Worm (Caenorhabditis elegans): ENCODE results near the gene F32B6.4.
A peak's percentile ranks its signal among the peaks of the same experiment; 100 is the strongest.

The F32B6.4 gene

ce11 chrIV:9920426-9920825, 28.6 kb upstream of the F32B6.4 start:
- no peak for TF ChIP-seq nhr-67 (tag; optimal IDR thresholded peaks at IDR 0.05)
- no peak for TF ChIP-seq mml-1 (tag; optimal IDR thresholded peaks at IDR 0.05)
- no peak for TF ChIP-seq tbx-2 (tag; optimal IDR thresholded peaks at IDR 0.05)
- TF ChIP-seq eor-1 (tag; optimal IDR thresholded peaks at IDR 0.05), result no peak
- no peak for TF ChIP-seq nhr-11 (tag; optimal IDR thresholded peaks at IDR 0.05)
- no peak for TF ChIP-seq lsy-12 (tag; optimal IDR thresholded peaks at IDR 0.05)
- no peak for TF ChIP-seq mdl-1 (tag; optimal IDR thresholded peaks at IDR 0.05)
- no peak for TF ChIP-seq nhr-25 (tag; optimal IDR thresholded peaks at IDR 0.05)
- no peak for TF ChIP-seq pha-4 (tag; optimal IDR thresholded peaks at IDR 0.05)
- no peak for TF ChIP-seq unc-62 (GFP tag; optimal IDR thresholded peaks at IDR 0.05)
- no peak for TF ChIP-seq nfya-1 (tag; optimal IDR thresholded peaks at IDR 0.05; ENCODE audit: insufficient read depth)
- no peak for TF ChIP-seq nhr-23 (tag; optimal IDR thresholded peaks at IDR 0.05)
- no peak for TF ChIP-seq nhr-77 (tag; optimal IDR thresholded peaks at IDR 0.05)
- TF ChIP-seq egl-27 (tag; optimal IDR thresholded peaks at IDR 0.05), result no peak
- TF ChIP-seq nhr-76 (tag; optimal IDR thresholded peaks at IDR 0.05), result no peak

ce11 chrIV:9918021-9918420, 26.2 kb upstream of the F32B6.4 start:
- TF ChIP-seq nhr-23 (tag; optimal IDR thresholded peaks at IDR 0.05) (peak; percentile 28), nhr-43 (tag; optimal IDR thresholded peaks at IDR 0.05; ENCODE audit: poor library complexity, severe bottlenecking) (peak; percentile 65), nfya-1 (tag; optimal IDR thresholded peaks at IDR 0.05; ENCODE audit: insufficient read depth) (peak; percentile 4), nhr-25 (tag; optimal IDR thresholded peaks at IDR 0.05) (peak; percentile 60), mdl-1 (tag; optimal IDR thresholded peaks at IDR 0.05) (no peak)

- TF ChIP-seq nhr-77 (tag; optimal IDR thresholded peaks at IDR 0.05) (no peak), skn-1 (tag; optimal IDR thresholded peaks at IDR 0.05) (no peak), ceh-82 (tag; optimal IDR thresholded peaks at IDR 0.05) (no peak), fkh-10 (GFP tag; optimal IDR thresholded peaks at IDR 0.05) (no peak), lsy-12 (tag; optimal IDR thresholded peaks at IDR 0.05) (no peak), ceh-9 (tag; optimal IDR thresholded peaks at IDR 0.05) (no peak), nhr-23 (tag; optimal IDR thresholded peaks at IDR 0.05) (no peak), ztf-11 (tag; optimal IDR thresholded peaks at IDR 0.05) (no peak), ZK546.5 (tag; optimal IDR thresholded peaks at IDR 0.05) (no peak)
Observed at ce11 chrIV:9916224-9916623, 24.4 kb upstream of the F32B6.4 start, which contains the start of gene bed-3. Gene bed-3 (plus strand): TSS chrIV:9916524.

ce11 chrIV:9915128-9915527, 23.3 kb upstream of the F32B6.4 start:
- TF ChIP-seq hmg-11 (tag; optimal IDR thresholded peaks at IDR 0.05), result no peak
- peak; percentile 55 for TF ChIP-seq nhr-25 (tag; optimal IDR thresholded peaks at IDR 0.05)
- no peak for TF ChIP-seq daf-12 (tag; optimal IDR thresholded peaks at IDR 0.05)
- no peak for TF ChIP-seq fkh-10 (GFP tag; optimal IDR thresholded peaks at IDR 0.05)
- no peak for TF ChIP-seq mdl-1 (tag; optimal IDR thresholded peaks at IDR 0.05)
- TF ChIP-seq nfya-1 (tag; optimal IDR thresholded peaks at IDR 0.05; ENCODE audit: insufficient read depth), result peak; percentile 81
- no peak for TF ChIP-seq ceh-28 (tag; optimal IDR thresholded peaks at IDR 0.05)
- TF ChIP-seq nhr-11 (tag; optimal IDR thresholded peaks at IDR 0.05), result no peak
- TF ChIP-seq ceh-82 (tag; optimal IDR thresholded peaks at IDR 0.05), result no peak

- TF ChIP-seq mml-1 (tag; optimal IDR thresholded peaks at IDR 0.05) (no peak), aly-2 (tag; optimal IDR thresholded peaks at IDR 0.05) (no peak), egl-5 (tag; optimal IDR thresholded peaks at IDR 0.05) (no peak), nhr-23 (tag; optimal IDR thresholded peaks at IDR 0.05) (peak; percentile 10), nhr-25 (tag; optimal IDR thresholded peaks at IDR 0.05) (peak; percentile 55), nhr-43 (tag; optimal IDR thresholded peaks at IDR 0.05; ENCODE audit: poor library complexity, severe bottlenecking) (peak; percentile 4)
Observed at ce11 chrIV:9913064-9913463, 21.2 kb upstream of the F32B6.4 start.

- TF ChIP-seq sea-2 (GFP tag; optimal IDR thresholded peaks at IDR 0.05) (no peak), snpc-4 (tag; optimal IDR thresholded peaks at IDR 0.05) (no peak), nhr-237 (tag; optimal IDR thresholded peaks at IDR 0.05) (no peak), fos-1 (tag; optimal IDR thresholded peaks at IDR 0.05) (no peak), nhr-43 (tag; optimal IDR thresholded peaks at IDR 0.05; ENCODE audit: poor library complexity, severe bottlenecking) (no peak), unc-62 (GFP tag; optimal IDR thresholded peaks at IDR 0.05) (no peak), ztf-11 (tag; optimal IDR thresholded peaks at IDR 0.05) (no peak)
Observed at ce11 chrIV:9903608-9904007, 11.8 kb upstream of the F32B6.4 start, which contains the start of gene best-13. Gene best-13 (plus strand): TSS chrIV:9903908.
